Worm (Caenorhabditis elegans): Measurements from ENCODE around the gene chil-21.

ce11 chrII:9436009-9436408 is 25.8 kb downstream of the chil-21 start, which contains the start of gene kin-16:
- TF ChIP-seq nfya-2 (GFP tag; IDR thresholded peaks at IDR 0.05) (no peak), ceh-40 (GFP tag; IDR thresholded peaks at IDR 0.05) (no peak), F10E7.11 (tag; optimal IDR thresholded peaks at IDR 0.05) (no peak), ztf-26 (tag; optimal IDR thresholded peaks at IDR 0.05) (no peak), sptf-2 (GFP tag; optimal IDR thresholded peaks at IDR 0.05) (no peak), C17E4.6 (GFP tag; IDR thresholded peaks at IDR 0.05) (no peak), lin-35 (GFP tag; optimal IDR thresholded peaks at IDR 0.05) (no peak), snpc-1.3 (tag; optimal IDR thresholded peaks at IDR 0.05; ENCODE audit: insufficient read depth) (no peak), ztf-18 (tag; optimal IDR thresholded peaks at IDR 0.05) (no peak), ets-4 (GFP tag; optimal IDR thresholded peaks at IDR 0.05) (no peak), ZK185.1 (tag; optimal IDR thresholded peaks at IDR 0.05; ENCODE audit: poor library complexity, severe bottlenecking) (no peak), sea-2 (GFP tag; IDR thresholded peaks at IDR 0.05) (no peak), rcor-1 (GFP tag; IDR thresholded peaks at IDR 0.05) (no peak), B0035.1 (tag; optimal IDR thresholded peaks at IDR 0.05) (no peak)
